Fruit fly (Drosophila melanogaster) whole organism, pupa: ENCODE data around the gene CG14050.

Experiments
- CG10348 ChIP-seq: fragments of 200-800 bp; sonication (Bioruptor generic); IDR thresholded peaks from 2 replicates; pipeline ENCODE4 v1.3.6; 2022; ENCODE audit warnings: missing biosample characterization, missing genetic modification characterization
- CG12605 ChIP-seq: fragments of 200-800 bp; sonication (Bioruptor generic); IDR thresholded peaks from 2 replicates; pipeline ENCODE4 v1.3.6; 2022; ENCODE audit warnings: missing biosample characterization, missing genetic modification characterization
- CG13204 ChIP-seq: fragments of 200-800 bp; sonication (Bioruptor generic); optimal IDR thresholded peaks from 2 replicates; lab custom pipeline; 2018; ENCODE audit warnings: missing biosample characterization, mild to moderate bottlenecking, missing genetic modification characterization, moderate library complexity
- CG14655 ChIP-seq: fragments of 200-800 bp; sonication (Bioruptor generic); optimal IDR thresholded peaks from 3 replicates; lab custom pipeline; 2017; ENCODE audit warnings: mild to moderate bottlenecking, missing biosample characterization, missing genetic modification reagents, missing genetic modification characterization
- CG15710 ChIP-seq: fragments of 200-800 bp; sonication (Bioruptor generic); optimal IDR thresholded peaks from 2 replicates; lab custom pipeline; 2018; ENCODE audit warnings: missing biosample characterization, mild to moderate bottlenecking, missing genetic modification characterization, moderate library complexity
- CG17806 ChIP-seq: fragments of 200-800 bp; sonication (Bioruptor generic); optimal IDR thresholded peaks from 2 replicates; lab custom pipeline; 2018; ENCODE audit warnings: missing biosample characterization, mild to moderate bottlenecking, missing genetic modification characterization, moderate library complexity
- CG32121 ChIP-seq: fragments of 200-800 bp; sonication (Bioruptor generic); IDR thresholded peaks from 2 replicates; pipeline ENCODE4 v1.3.6; 2022; ENCODE audit warnings: missing biosample characterization, missing genetic modification characterization
- CG34367 ChIP-seq: fragments of 200-800 bp; sonication (Bioruptor generic); optimal IDR thresholded peaks from 2 replicates; lab custom pipeline; 2018; ENCODE audit warnings: missing biosample characterization, mild to moderate bottlenecking, missing genetic modification characterization
- CG4496 ChIP-seq: fragments of 200-800 bp; sonication (Bioruptor generic); IDR thresholded peaks from 3 replicates; pipeline ENCODE4 v1.3.6; 2022; ENCODE audit warnings: missing biosample characterization, missing genetic modification characterization
- CG8159 ChIP-seq: fragments of 200-800 bp; sonication (Bioruptor generic); optimal IDR thresholded peaks from 3 replicates; lab custom pipeline; 2018; ENCODE audit warnings: missing biosample characterization, mild to moderate bottlenecking, missing genetic modification characterization, moderate library complexity
- CG8301 ChIP-seq: fragments of 200-800 bp; sonication (Bioruptor generic); optimal IDR thresholded peaks from 2 replicates; lab custom pipeline; 2018; ENCODE audit warnings: missing biosample characterization, mild to moderate bottlenecking, missing genetic modification characterization
- CG9948 ChIP-seq: fragments of 200-800 bp; sonication (Bioruptor generic); optimal IDR thresholded peaks from 2 replicates; lab custom pipeline; 2018; ENCODE audit warnings: missing biosample characterization, mild to moderate bottlenecking, missing genetic modification characterization, moderate library complexity
- D1 ChIP-seq: fragments of 200-800 bp; sonication (Bioruptor generic); optimal IDR thresholded peaks from 2 replicates; lab custom pipeline; 2018; ENCODE audit warnings: missing biosample characterization, mild to moderate bottlenecking, missing genetic modification characterization, moderate library complexity
- EcR ChIP-seq: fragments of 200-800 bp; sonication (Bioruptor generic); optimal IDR thresholded peaks from 3 replicates; lab custom pipeline; 2019; ENCODE audit warnings: missing biosample characterization, missing genetic modification characterization, mild to moderate bottlenecking, moderate library complexity, missing genetic modification reagents
- Ets98B ChIP-seq: fragments of 200-800 bp; sonication (Bioruptor generic); IDR thresholded peaks from 2 replicates; pipeline ENCODE4 v1.3.6; 2022; ENCODE audit warnings: missing biosample characterization, missing genetic modification characterization
- Pif1A ChIP-seq: fragments of 200-800 bp; sonication (Bioruptor generic); optimal IDR thresholded peaks from 3 replicates; lab custom pipeline; 2016; ENCODE audit warnings: missing biosample characterization, missing genetic modification characterization
- Pif1B ChIP-seq: fragments of 200-800 bp; sonication (Bioruptor generic); optimal IDR thresholded peaks from 3 replicates; lab custom pipeline; 2016; ENCODE audit warnings: missing biosample characterization, missing genetic modification characterization
- Snoo ChIP-seq: fragments of 200-800 bp; sonication (Bioruptor generic); optimal IDR thresholded peaks from 3 replicates; lab custom pipeline; 2017; ENCODE audit warnings: missing biosample characterization, mild to moderate bottlenecking, missing genetic modification characterization, inconsistent platforms
- fd96Ca ChIP-seq: fragments of 200-800 bp; sonication (Bioruptor generic); IDR thresholded peaks from 3 replicates; pipeline ENCODE4 v1.3.6; 2022; ENCODE audit warnings: missing biosample characterization, missing genetic modification characterization
- gl ChIP-seq: fragments of 200-800 bp; sonication (Bioruptor generic); optimal IDR thresholded peaks from 2 replicates; lab custom pipeline; 2018; ENCODE audit warnings: missing biosample characterization, mild to moderate bottlenecking, missing genetic modification characterization
- rn ChIP-seq: fragments of 200-800 bp; sonication (Bioruptor generic); IDR thresholded peaks from 2 replicates; pipeline ENCODE4 v1.3.6; 2022; ENCODE audit warnings: missing biosample characterization, missing genetic modification characterization

The CG14050 gene

DNA sequence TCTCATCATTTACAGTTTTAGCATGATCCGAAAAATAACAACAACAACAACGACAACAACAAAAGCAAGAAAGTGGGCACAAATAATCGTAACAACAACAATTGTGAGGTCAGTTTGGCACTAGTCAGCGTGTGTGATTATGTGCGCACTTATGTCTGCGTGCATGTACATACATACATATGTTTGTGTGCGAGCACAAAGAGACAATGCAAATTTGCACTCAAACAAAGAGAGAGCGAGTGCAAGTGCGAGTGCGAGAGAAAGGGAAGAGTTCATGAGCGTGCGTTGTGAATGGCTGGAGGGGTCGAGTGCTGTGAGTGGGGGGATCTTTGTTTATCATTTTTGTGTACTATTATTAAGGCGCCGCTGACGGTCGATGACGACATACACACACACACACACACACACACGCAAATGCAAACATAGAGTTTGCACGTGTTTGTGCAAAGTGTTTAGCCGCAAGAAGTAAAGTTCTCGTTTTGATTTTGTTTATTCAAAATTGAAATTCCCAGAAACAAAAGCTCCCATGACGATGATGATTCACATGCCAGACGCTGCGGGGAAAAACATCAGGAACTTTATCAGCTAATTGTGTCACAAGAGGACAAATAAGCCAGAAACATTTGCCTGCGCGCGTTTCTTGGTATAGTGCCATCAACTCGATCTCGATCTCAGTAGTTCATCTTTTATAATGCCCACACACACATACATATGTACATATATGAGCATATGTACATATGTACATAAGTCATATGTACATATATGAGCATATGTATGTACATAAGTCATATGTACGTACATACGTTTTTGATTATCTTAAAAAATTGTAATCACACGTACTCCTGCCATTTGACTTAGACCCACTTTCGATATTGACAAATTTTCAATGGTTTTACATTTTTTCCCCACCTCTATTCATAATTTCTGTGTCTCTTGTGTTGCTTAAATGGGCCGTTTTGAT, 31.3 kb downstream of the CG14050 start:
- TF ChIP-seq CG10348 = no peak
- TF ChIP-seq CG12605 = 0 out of 2 replicates have a peak, but pooled peaks have one; percentile 38
- TF ChIP-seq D1 (tag; lab: Kevin White, UChicago) = no peak
- no peak for TF ChIP-seq CG13204 (GFP tag; lab: Kevin White, UChicago)
- peak; percentile 34 for TF ChIP-seq CG34367 (tag; lab: Kevin White, UChicago)
- TF ChIP-seq Pif1B (GFP tag; lab: Kevin White, UChicago) = peak; percentile 65
- peak; percentile 21 for TF ChIP-seq CG8159
- TF ChIP-seq EcR (GFP tag; lab: Kevin White, UChicago) = peak; percentile 91
- TF ChIP-seq rn = 0 out of 2 replicates have a peak, but pooled peaks have one; percentile 23
- peak; percentile 6 for TF ChIP-seq CG15710 (tag; lab: Kevin White, UChicago)
- TF ChIP-seq Ets98B (GFP tag; lab: Robert Waterston, UW) = peak; percentile 77
- TF ChIP-seq CG32121 (GFP tag; lab: Robert Waterston, UW) = peak; percentile 68
- peak; percentile 73 for TF ChIP-seq Snoo (tag; lab: Kevin White, UChicago)
- TF ChIP-seq gl (tag; lab: Kevin White, UChicago) = peak; percentile 28
- peak; percentile 36 for TF ChIP-seq CG9948 (tag; lab: Kevin White, UChicago)
- TF ChIP-seq CG4496 (GFP tag; lab: Robert Waterston, UW) = peak; percentile 81
- peak; percentile 73 for TF ChIP-seq Pif1A (GFP tag; lab: Kevin White, UChicago)
- TF ChIP-seq CG8301 (tag; lab: Kevin White, UChicago) = peak; percentile 30
- peak; percentile 47 for TF ChIP-seq CG14655 (GFP tag; lab: Kevin White, UChicago)
- TF ChIP-seq CG17806 (tag; lab: Kevin White, UChicago) = peak; percentile 26
- TF ChIP-seq fd96Ca (GFP tag; lab: Robert Waterston, UW) = peak; percentile 65; the same call in 1 of the 3 replicates

DNA sequence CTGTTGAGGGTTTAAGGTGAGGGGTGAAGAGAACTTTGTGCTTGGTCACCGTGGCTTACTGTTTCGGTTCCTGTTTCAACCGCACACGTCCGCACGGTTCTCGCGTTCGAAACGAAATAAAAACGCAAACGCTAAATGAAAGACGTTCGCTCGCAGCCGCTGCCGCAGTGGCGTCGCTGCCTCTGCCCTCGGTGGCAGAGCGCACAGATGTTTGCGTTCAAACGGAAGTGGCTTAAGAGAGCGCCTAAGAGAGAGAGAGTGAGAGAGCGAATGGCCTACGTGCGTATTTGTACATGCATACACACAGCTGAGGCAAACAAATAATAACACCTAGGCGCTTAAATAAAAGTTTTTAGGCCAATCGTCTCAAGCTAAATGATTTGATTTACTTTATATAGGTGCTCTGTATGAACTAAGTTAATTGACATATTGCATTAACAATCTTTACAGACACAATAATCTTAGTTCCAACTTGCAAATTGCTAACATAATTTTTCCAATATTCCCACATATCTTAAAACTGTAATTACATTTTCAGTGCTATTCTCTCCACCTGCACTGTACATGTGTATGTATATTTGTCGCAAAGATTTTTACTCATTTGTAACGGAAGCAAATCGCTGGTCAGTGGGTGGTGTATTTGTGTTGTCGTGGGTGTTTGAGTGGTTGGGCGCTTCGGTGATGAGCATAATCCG, 32.6 kb downstream of the CG14050 start, which contains the start of gene CG2865:
Gene CG2865 (minus strand): TSS at position 118 of the 695 bp plus-strand sequence.
- TF ChIP-seq CG10348 (peak; percentile 60), rn (peak; percentile 73), CG32121 (GFP tag; lab: Robert Waterston, UW) (peak; percentile 93), Pif1B (GFP tag; lab: Kevin White, UChicago) (peak; percentile 91), gl (tag; lab: Kevin White, UChicago) (peak; percentile 93), CG15710 (tag; lab: Kevin White, UChicago) (peak; percentile 95), D1 (tag; lab: Kevin White, UChicago) (peak; percentile 89), CG34367 (tag; lab: Kevin White, UChicago) (peak; percentile 94), Pif1A (GFP tag; lab: Kevin White, UChicago) (peak; percentile 94), CG8301 (tag; lab: Kevin White, UChicago) (peak; percentile 96), CG9948 (tag; lab: Kevin White, UChicago) (peak; percentile 94), fd96Ca (GFP tag; lab: Robert Waterston, UW) (peak; percentile 80; the same call in 2 of the 3 replicates), CG8159 (peak; percentile 97), Ets98B (GFP tag; lab: Robert Waterston, UW) (peak; percentile 94), CG4496 (GFP tag; lab: Robert Waterston, UW) (peak; percentile 93), CG12605 (peak; percentile 76), Snoo (tag; lab: Kevin White, UChicago) (peak; percentile 95), CG14655 (GFP tag; lab: Kevin White, UChicago) (peak; percentile 96), CG17806 (tag; lab: Kevin White, UChicago) (peak; percentile 93), CG13204 (GFP tag; lab: Kevin White, UChicago) (peak; percentile 87), EcR (GFP tag; lab: Kevin White, UChicago) (peak; percentile 78)
- TF ChIP-seq, all 21 proteins: peak for 21

DNA sequence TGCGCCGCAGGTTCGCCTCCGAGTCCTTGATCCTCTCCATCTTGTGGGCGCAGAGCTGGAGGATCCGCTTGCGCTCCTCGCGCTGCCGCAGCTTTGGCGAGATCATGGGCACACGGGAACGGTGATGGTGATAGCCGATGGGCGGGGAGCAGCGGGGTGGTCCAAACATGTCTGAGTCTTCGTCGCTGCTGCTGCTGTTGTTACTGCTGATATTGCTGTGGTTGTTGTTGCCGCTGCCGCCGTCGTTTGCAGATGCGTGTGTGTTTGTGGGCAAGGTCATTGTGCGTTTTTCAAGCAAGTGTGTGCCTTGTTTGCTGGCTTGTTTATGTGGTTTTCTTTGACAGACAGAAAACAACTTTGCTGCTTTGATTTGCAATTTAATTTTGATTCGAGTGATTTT, 33.6 kb downstream of the CG14050 start:
- TF ChIP-seq EcR (GFP tag; lab: Kevin White, UChicago) (peak; percentile 71), CG34367 (tag; lab: Kevin White, UChicago) (no peak), Ets98B (GFP tag; lab: Robert Waterston, UW) (no peak), CG13204 (GFP tag; lab: Kevin White, UChicago) (peak; percentile 42)

DNA sequence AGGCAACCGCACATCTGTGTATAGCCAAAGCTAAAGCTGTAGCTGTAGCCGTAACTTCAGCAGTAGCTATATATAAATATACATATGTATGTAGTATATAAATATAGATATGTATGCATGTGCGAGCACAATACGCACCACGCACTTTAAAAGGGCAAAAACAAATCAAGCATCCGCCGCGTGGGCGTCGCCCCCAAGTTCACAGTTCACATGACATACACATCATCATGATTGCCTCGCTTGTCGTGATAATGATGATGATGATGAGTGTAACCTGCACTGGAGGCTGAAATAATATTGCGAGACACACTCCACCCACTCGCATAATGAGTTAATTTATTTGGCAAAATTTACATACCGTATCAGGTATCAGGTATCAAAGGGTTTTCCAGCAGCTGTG, 35.0 kb downstream of the CG14050 start:
- TF ChIP-seq CG9948 (tag; lab: Kevin White, UChicago) = no peak
- TF ChIP-seq D1 (tag; lab: Kevin White, UChicago) = no peak
- TF ChIP-seq CG15710 (tag; lab: Kevin White, UChicago) = no peak
- no peak for TF ChIP-seq CG8301 (tag; lab: Kevin White, UChicago)
- no peak for TF ChIP-seq CG17806 (tag; lab: Kevin White, UChicago)
- TF ChIP-seq Pif1A (GFP tag; lab: Kevin White, UChicago) = no peak
- TF ChIP-seq Pif1B (GFP tag; lab: Kevin White, UChicago) = no peak
- TF ChIP-seq CG8159 = no peak
- TF ChIP-seq EcR (GFP tag; lab: Kevin White, UChicago) = no peak
- TF ChIP-seq Snoo (tag; lab: Kevin White, UChicago) = no peak
